Fruit fly (Drosophila melanogaster) whole organism, wandering third instar larva: ENCODE measurements around the gene pico.
A peak's percentile ranks its signal among the peaks of the same experiment; 100 is the strongest.

Experiments
- Abd-B ChIP-seq: fragments of >200 bp; optimal IDR thresholded peaks from 2 replicates; lab custom pipeline; 2017; ENCODE audit warnings: missing biosample characterization, missing genetic modification characterization
- Hr78 ChIP-seq: fragments of >200 bp; optimal IDR thresholded peaks from 2 replicates; lab custom pipeline; 2017; ENCODE audit warnings: missing biosample characterization, missing genetic modification characterization
- N ChIP-seq: fragments of >200 bp; optimal IDR thresholded peaks from 2 replicates; lab custom pipeline; 2018; ENCODE audit warnings: missing biosample characterization, missing external identifiers, missing genetic modification characterization
- OdsH ChIP-seq: fragments of 200-800 bp; sonication (Bioruptor generic); optimal IDR thresholded peaks from 2 replicates; lab custom pipeline; 2016; ENCODE audit warnings: missing biosample characterization, mild to moderate bottlenecking, missing genetic modification characterization
- br ChIP-seq: fragments of 200-800 bp; sonication (Bioruptor generic); optimal IDR thresholded peaks from 2 replicates; lab custom pipeline; 2016; ENCODE audit warnings: missing biosample characterization, missing genetic modification characterization
- dsf ChIP-seq: sonication (Bioruptor generic); optimal IDR thresholded peaks from 2 replicates; lab custom pipeline; 2016; ENCODE audit warnings: missing biosample characterization, missing genetic modification characterization, borderline replicate concordance
- ey ChIP-seq: fragments of 200-800 bp; sonication (Bioruptor generic); optimal IDR thresholded peaks from 2 replicates; lab custom pipeline; 2016; ENCODE audit warnings: missing biosample characterization, missing genetic modification characterization
- foxo ChIP-seq, 2 experiments: fragments of 200-800 bp; sonication (Bioruptor generic); optimal IDR thresholded peaks; 2 replicates in 1 of 2; 3 replicates in 1 of 2; lab custom pipeline; 2016 to 2017; ENCODE audit warnings: missing biosample characterization in 2 of 2, missing genetic modification characterization in 2 of 2
- h ChIP-seq: fragments of 200-800 bp; sonication (Bioruptor generic); optimal IDR thresholded peaks from 3 replicates; lab custom pipeline; 2016; ENCODE audit warnings: missing biosample characterization, mild to moderate bottlenecking, missing genetic modification characterization
- jim ChIP-seq: fragments of 175-275, 200-325 bp; sonication (Bioruptor generic); optimal IDR thresholded peaks from 2 replicates; lab custom pipeline; 2016; ENCODE audit warnings: missing biosample characterization, mild to moderate bottlenecking, missing genetic modification characterization
- lola ChIP-seq: fragments of >200 bp; optimal IDR thresholded peaks from 2 replicates; lab custom pipeline; 2017; ENCODE audit warnings: missing biosample characterization, missing genetic modification characterization
- pan ChIP-seq: fragments of >200 bp; optimal IDR thresholded peaks from 2 replicates; lab custom pipeline; 2017
- psq ChIP-seq: fragments of 200-800 bp; sonication (Bioruptor generic); optimal IDR thresholded peaks from 3 replicates; lab custom pipeline; 2017; ENCODE audit warnings: missing biosample characterization, mild to moderate bottlenecking, missing genetic modification characterization, moderate library complexity
- woc ChIP-seq: sonication (Bioruptor generic); optimal IDR thresholded peaks from 2 replicates; lab custom pipeline; 2016; ENCODE audit warnings: missing biosample characterization, mild to moderate bottlenecking, missing genetic modification characterization

- no peak for TF ChIP-seq Abd-B (GFP tag; lab: Kevin White, UChicago)
- no peak for TF ChIP-seq lola (GFP tag; lab: Kevin White, UChicago)
- peak; percentile 80 for TF ChIP-seq h (GFP tag; lab: Kevin White, UChicago)
- no peak for TF ChIP-seq jim
- TF ChIP-seq dsf (GFP tag; lab: Kevin White, UChicago), result peak; percentile 11
- TF ChIP-seq pan, result no peak
- peak; percentile 52 for TF ChIP-seq woc
- no peak for TF ChIP-seq Hr78 (GFP tag; lab: Kevin White, UChicago)
- TF ChIP-seq OdsH (GFP tag; lab: Kevin White, UChicago), result peak; percentile 68
- peak; percentile 85 for TF ChIP-seq ey (GFP tag; lab: Kevin White, UChicago)
- TF ChIP-seq N (GFP tag; lab: Kevin White, UChicago), result no peak
- peak in 1 of 2 experiments; percentile 87 for TF ChIP-seq foxo (GFP tag; optimal IDR thresholded peaks at IDR 0.05; lab: Kevin White, UChicago)
- peak; percentile 63 for TF ChIP-seq psq (GFP tag; lab: Kevin White, UChicago)
- TF ChIP-seq br (GFP tag; lab: Kevin White, UChicago), result peak; percentile 76
Measured at dm6 chrX:19889128-19889756, 37.4 kb upstream of the pico start.
